Worm (Caenorhabditis elegans) whole organism, L4 larva: Measurements from ENCODE around the gene pafo-1.

Experiments used
- F44E2.7 ChIP-seq: fragments of 200-800 bp; sonication (Bioruptor generic); IDR thresholded peaks from 2 replicates; pipeline ENCODE4 v2.1.2; 2022; ENCODE audit warnings: missing genetic modification characterization, missing compliant biosample characterization
- F49E8.2 ChIP-seq: sonication (generic microtip); optimal IDR thresholded peaks from 2 replicates; lab custom pipeline; 2016; ENCODE audit warnings: missing compliant biosample characterization, mild to moderate bottlenecking, missing genetic modification characterization, borderline replicate concordance
- Y5F2A.4 ChIP-seq: fragments of 200-800 bp; sonication (Bioruptor generic); optimal IDR thresholded peaks from 2 replicates; lab custom pipeline; 2018; ENCODE audit warnings: mild to moderate bottlenecking, missing genetic modification characterization, missing compliant biosample characterization
- aha-1 ChIP-seq: fragments of 150-350 bp; peaks from one replicate; lab custom pipeline; 2014; ENCODE audit warnings: missing biosample characterization, missing genetic modification characterization
- ces-1 ChIP-seq: fragments of 150-350 bp; sonication (generic microtip); optimal IDR thresholded peaks from 4 replicates; lab custom pipeline; 2014; ENCODE audit warnings: missing biosample characterization, missing genetic modification reagents, missing genetic modification characterization
- daf-16 ChIP-seq, 3 experiments: sonication (generic microtip); optimal IDR thresholded peaks; 2 replicates each; lab custom pipeline; 2016 to 2017; ENCODE audit warnings: missing genetic modification characterization in 3 of 3, missing genetic modification reagents in 3 of 3, mild to moderate bottlenecking in 2 of 3, missing compliant biosample characterization in 2 of 3, missing biosample characterization in 1 of 3, moderate library complexity in 1 of 3
- hlh-30 ChIP-seq: sonication (generic microtip); optimal IDR thresholded peaks from 2 replicates; lab custom pipeline; 2017; ENCODE audit warnings: antibody characterized with exemption, mild to moderate bottlenecking, missing genetic modification characterization, missing compliant biosample characterization; ENCODE audit not compliant: insufficient read depth
- nhr-102 ChIP-seq: sonication (generic microtip); optimal IDR thresholded peaks from 2 replicates; lab custom pipeline; 2016; ENCODE audit warnings: mild to moderate bottlenecking, missing genetic modification characterization, moderate library complexity, missing compliant biosample characterization
- nhr-237 ChIP-seq: sonication (generic microtip); optimal IDR thresholded peaks from 2 replicates; lab custom pipeline; 2017; ENCODE audit warnings: missing biosample characterization, missing genetic modification characterization
- nhr-25 ChIP-seq: sonication (generic microtip); optimal IDR thresholded peaks from 2 replicates; lab custom pipeline; 2017; ENCODE audit warnings: missing genetic modification characterization, mild to moderate bottlenecking, missing compliant biosample characterization, antibody characterized with exemption, moderate library complexity, borderline replicate concordance; ENCODE audit not compliant: insufficient read depth
- unc-39 ChIP-seq: sonication (generic microtip); optimal IDR thresholded peaks from 2 replicates; lab custom pipeline; 2017; ENCODE audit warnings: missing biosample characterization, missing genetic modification characterization
- zip-2 ChIP-seq: fragments of 150-350 bp; optimal IDR thresholded peaks from 2 replicates; lab custom pipeline; 2014; ENCODE audit warnings: missing biosample characterization, missing genetic modification characterization

ce11 chrV:11554260-11554659 lies 32.8 kb downstream of the pafo-1 start, which contains the start of gene duo-1:
- TF ChIP-seq daf-16 (GFP tag; optimal IDR thresholded peaks at IDR 0.05; lab: Kevin White, UChicago) (no peak), daf-16 (tag; optimal IDR thresholded peaks at IDR 0.05; lab: Kevin White, UChicago) (no peak), unc-39 (tag; lab: Kevin White, UChicago) (no peak), nhr-102 (no peak), zip-2 (tag; lab: Kevin White, UChicago) (no peak), nhr-25 (tag; lab: Kevin White, UChicago) (no peak), F44E2.7 (GFP tag; lab: Robert Waterston, UW) (no peak), F49E8.2 (tag; lab: Kevin White, UChicago) (no peak), hlh-30 (tag; lab: Kevin White, UChicago) (no peak), nhr-237 (tag; lab: Kevin White, UChicago) (no peak), aha-1 (tag; lab: Kevin White, UChicago) (no peak), Y5F2A.4 (GFP tag; lab: Kevin White, UChicago) (no peak), ces-1 (GFP tag; lab: Kevin White, UChicago) (no peak)
